Worm (Caenorhabditis elegans): ENCODE data around the gene C25F9.16.

C25F9.16 gene

DNA sequence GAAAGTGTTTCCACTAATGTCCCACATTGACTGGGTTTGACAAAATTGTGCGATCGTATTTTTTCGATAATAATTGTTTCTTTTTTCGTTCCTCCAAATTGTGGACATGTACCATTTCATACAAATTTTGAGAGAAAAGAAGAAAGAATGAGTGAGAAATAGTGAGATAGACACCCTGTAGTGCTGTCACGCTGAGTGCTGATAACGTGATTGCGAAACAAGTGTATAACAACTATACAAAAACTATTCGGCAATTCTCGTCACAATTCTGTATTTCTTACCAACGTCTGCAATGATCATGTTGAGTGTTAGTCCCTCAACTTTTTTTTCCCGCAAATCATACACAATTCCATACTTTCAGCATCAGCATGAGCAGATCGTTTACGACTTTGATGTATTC, 2.1 kb downstream of the C25F9.16 start, which contains the start of gene C25F9.14 (continued):
- TF ChIP-seq fkh-10 (GFP tag; optimal IDR thresholded peaks at IDR 0.05) (no peak), aha-1 (tag) (no peak), mes-2 (tag; optimal IDR thresholded peaks at IDR 0.05; ENCODE audit: poor library complexity, severe bottlenecking) (no peak), ztf-7 (tag; optimal IDR thresholded peaks at IDR 0.05) (no peak), egl-27 (tag; optimal IDR thresholded peaks at IDR 0.05) (no peak), zfp-3 (GFP tag; conservative IDR thresholded peaks at IDR 0.05) (no peak), ces-1 (GFP tag; optimal IDR thresholded peaks at IDR 0.05) (no peak), ceh-62 (tag; optimal IDR thresholded peaks at IDR 0.05) (no peak), snpc-4 (tag; optimal IDR thresholded peaks at IDR 0.05) (no peak), nhr-42 (GFP tag; IDR thresholded peaks at IDR 0.05) (no peak), tag-97 (GFP tag; IDR thresholded peaks at IDR 0.05) (no peak), zip-11 (GFP tag; IDR thresholded peaks at IDR 0.05) (no peak), dmd-6 (GFP tag; IDR thresholded peaks at IDR 0.05) (0 out of 2 replicates have a peak, but pooled peaks have one; percentile 17), lin-38 (GFP tag; IDR thresholded peaks at IDR 0.05) (no peak), mep-1 (tag; optimal IDR thresholded peaks at IDR 0.05) (no peak), spr-1 (tag; optimal IDR thresholded peaks at IDR 0.05) (no peak), duxl-1 (tag; optimal IDR thresholded peaks at IDR 0.05; ENCODE audit: poor library complexity) (no peak), daf-19 (GFP tag; conservative IDR thresholded peaks at IDR 0.05) (no peak), ZK337.2 (GFP tag; IDR thresholded peaks at IDR 0.05) (no peak), ceh-28 (tag; optimal IDR thresholded peaks at IDR 0.05) (no peak), pha-4 (GFP tag; IDR thresholded peaks at IDR 0.05) (no peak), pha-4 (tag; optimal IDR thresholded peaks at IDR 0.05) (no peak), unc-62 (GFP tag; optimal IDR thresholded peaks at IDR 0.05 in 1 of 2) (no peak), unc-62 (tag; optimal IDR thresholded peaks at IDR 0.05) (no peak), nhr-111 (GFP tag; optimal IDR thresholded peaks at IDR 0.05) (no peak), ceh-82 (tag; optimal IDR thresholded peaks at IDR 0.05) (no peak), lin-15B (tag; optimal IDR thresholded peaks at IDR 0.05) (no peak), lin-39 (tag; optimal IDR thresholded peaks at IDR 0.05) (no peak), nhr-76 (tag; optimal IDR thresholded peaks at IDR 0.05) (no peak), tra-1 (GFP tag; IDR thresholded peaks at IDR 0.05) (no peak), ctbp-1 (GFP tag; IDR thresholded peaks at IDR 0.05) (no peak)

DNA sequence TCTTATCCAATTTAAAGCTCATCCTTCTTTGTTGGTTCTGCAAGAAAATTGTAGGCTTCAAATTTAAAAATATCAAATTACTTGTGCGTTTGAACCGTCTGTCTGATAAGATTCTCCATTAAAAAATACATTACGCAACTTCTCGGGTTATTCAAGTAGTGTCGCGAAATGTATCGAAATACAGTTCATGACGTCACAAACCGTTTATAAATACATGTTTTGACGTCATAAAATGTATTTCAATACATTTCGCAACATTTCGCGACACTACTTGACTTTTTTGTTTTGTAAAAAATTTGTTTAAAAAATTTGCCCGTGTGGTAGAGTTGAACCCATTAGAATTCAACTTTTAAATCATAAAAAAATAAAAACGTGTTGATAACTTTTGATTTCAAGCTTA, 9.4 kb downstream of the C25F9.16 start:
- no peak for TF ChIP-seq snpc-4 (tag; optimal IDR thresholded peaks at IDR 0.05)
- TF ChIP-seq daf-16 (GFP tag; optimal IDR thresholded peaks at IDR 0.05), result no peak
- TF ChIP-seq daf-16 (tag; optimal IDR thresholded peaks at IDR 0.05), result peak; percentile 72
- TF ChIP-seq ceh-32 (tag; optimal IDR thresholded peaks at IDR 0.05; ENCODE audit: poor library complexity), result no peak
- TF ChIP-seq dve-1 (tag; optimal IDR thresholded peaks at IDR 0.05; ENCODE audit: insufficient read depth), result peak; percentile 27
- TF ChIP-seq nhr-28 (tag; optimal IDR thresholded peaks at IDR 0.05), result peak; percentile 34
- TF ChIP-seq dmd-6 (GFP tag; IDR thresholded peaks at IDR 0.05), result no peak
- TF ChIP-seq lsy-2 (tag; optimal IDR thresholded peaks at IDR 0.05), result peak in 1 of 2 experiments; percentile 4
- TF ChIP-seq vab-7 (GFP tag; IDR thresholded peaks at IDR 0.05), result no peak

DNA sequence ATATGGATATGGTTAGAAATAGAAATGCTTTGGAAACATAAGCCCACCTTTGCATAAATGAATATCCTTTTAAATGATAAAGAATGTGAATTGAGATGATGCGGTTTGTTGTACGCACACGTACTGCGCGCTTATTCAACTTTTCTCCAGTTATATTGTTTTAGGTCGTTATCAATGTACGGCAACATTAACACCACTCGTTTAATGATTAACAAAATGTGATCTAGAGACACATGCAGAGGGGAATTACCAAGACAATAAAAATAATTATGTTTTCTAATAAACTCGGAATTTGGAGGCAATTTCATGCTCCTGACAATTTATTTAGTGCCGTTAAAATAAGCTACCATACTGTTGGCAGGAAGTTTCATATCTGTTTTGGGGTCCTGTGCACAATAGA, 11.3 kb downstream of the C25F9.16 start, which contains the start of gene M04C3.1:
M04C3.1 (minus strand) TSS at position 164 of the 400 bp plus-strand sequence.
- TF ChIP-seq dmd-6 (GFP tag; IDR thresholded peaks at IDR 0.05), result peak; percentile 27; the same call in 1 of the 2 replicates
- peak; percentile 49 for TF ChIP-seq nhr-28 (tag; optimal IDR thresholded peaks at IDR 0.05)
- peak; percentile 66 for TF ChIP-seq dve-1 (tag; optimal IDR thresholded peaks at IDR 0.05; ENCODE audit: insufficient read depth)
- no peak for TF ChIP-seq zip-2 (tag; optimal IDR thresholded peaks at IDR 0.05)
- TF ChIP-seq hlh-30 (tag; optimal IDR thresholded peaks at IDR 0.05; ENCODE audit: insufficient read depth), result peak; percentile 22
- no peak for TF ChIP-seq T26A8.4 (GFP tag; IDR thresholded peaks at IDR 0.05)
- TF ChIP-seq daf-16 (GFP tag; optimal IDR thresholded peaks at IDR 0.05), result no peak
- TF ChIP-seq daf-16 (tag; optimal IDR thresholded peaks at IDR 0.05), result peak; percentile 71
- no peak for TF ChIP-seq jun-1 (tag; optimal IDR thresholded peaks at IDR 0.05)
- TF ChIP-seq lin-38 (GFP tag; IDR thresholded peaks at IDR 0.05), result no peak
- TF ChIP-seq zfp-2 (tag; optimal IDR thresholded peaks at IDR 0.05), result no peak
- TF ChIP-seq php-3 (GFP tag; IDR thresholded peaks at IDR 0.05), result peak; percentile 72
- TF ChIP-seq lsy-2 (tag; optimal IDR thresholded peaks at IDR 0.05), result peak in 1 of 2 experiments; percentile 5
- TF ChIP-seq pqm-1 (tag; optimal IDR thresholded peaks at IDR 0.05), result peak; percentile 79
